Fruit fly (Drosophila melanogaster): Measurements from ENCODE around the gene CG5618.

The CG5618 gene

dm6 chr3L:20353726-20354332 is 580 bp downstream of the CG5618 start:
- TF ChIP-seq CG8478 (optimal IDR thresholded peaks at IDR 0.05) (no peak), CTCF (optimal IDR thresholded peaks at IDR 0.05) (no peak)

- TF ChIP-seq CG8478 (optimal IDR thresholded peaks at IDR 0.05) (no peak), CTCF (optimal IDR thresholded peaks at IDR 0.05) (no peak)
Measured at dm6 chr3L:20354363-20354762, 1.1 kb downstream of the CG5618 start.

- TF ChIP-seq CTCF (optimal IDR thresholded peaks at IDR 0.05): no peak
Measured at dm6 chr3L:20354872-20355271, 1.6 kb downstream of the CG5618 start.

- TF ChIP-seq CG8478 (optimal IDR thresholded peaks at IDR 0.05) (no peak), CTCF (optimal IDR thresholded peaks at IDR 0.05) (no peak)
Measured at dm6 chr3L:20356613-20357012, 3.4 kb downstream of the CG5618 start, which contains the start of gene kin17. Gene kin17, plus strand, starts transcription at chr3L:20356807.

- TF ChIP-seq CG8478 (optimal IDR thresholded peaks at IDR 0.05): no peak
- TF ChIP-seq CTCF (optimal IDR thresholded peaks at IDR 0.05): no peak
Measured at dm6 chr3L:20358212-20358611, 5.0 kb downstream of the CG5618 start, which contains the start of gene CG5665. Gene CG5665, plus strand, starts transcription at chr3L:20358512.

- TF ChIP-seq CG8478 (optimal IDR thresholded peaks at IDR 0.05): no peak
- TF ChIP-seq CTCF (optimal IDR thresholded peaks at IDR 0.05): no peak
Measured at dm6 chr3L:20361389-20361788, 8.1 kb downstream of the CG5618 start, which contains the start of gene Prim2. Gene Prim2, minus strand, starts transcription at chr3L:20361585.

dm6 chr3L:20366074-20366473 is 12.8 kb downstream of the CG5618 start:
- TF ChIP-seq CTCF (optimal IDR thresholded peaks at IDR 0.05) (no peak), CG8478 (optimal IDR thresholded peaks at IDR 0.05) (no peak)

dm6 chr3L:20366674-20367372 is 13.6 kb downstream of the CG5618 start, which contains the start of the genes Toll-9 and in:
Gene Toll-9, minus strand, starts transcription at chr3L:20366724.
Gene in, plus strand, starts transcription at chr3L:20367198.
- no peak for TF ChIP-seq CTCF (optimal IDR thresholded peaks at IDR 0.05)
- no peak for TF ChIP-seq CG8478 (optimal IDR thresholded peaks at IDR 0.05)

dm6 chr3L:20370013-20370412 is 16.8 kb downstream of the CG5618 start, which contains the start of gene CG13247:
Gene CG13247, plus strand, starts transcription at chr3L:20370313.
- TF ChIP-seq CG8478 (optimal IDR thresholded peaks at IDR 0.05): no peak
- no peak for TF ChIP-seq CTCF (optimal IDR thresholded peaks at IDR 0.05)

- TF ChIP-seq CG8478 (optimal IDR thresholded peaks at IDR 0.05) (no peak), CTCF (optimal IDR thresholded peaks at IDR 0.05) (no peak)
Measured at dm6 chr3L:20375467-20375866, 22.2 kb downstream of the CG5618 start.

dm6 chr3L:20375878-20376563 is 22.8 kb downstream of the CG5618 start, which contains the start of the genes Ide and RhoBTB:
Gene Ide, minus strand, starts transcription at chr3L:20375896.
Gene RhoBTB, plus strand, starts transcription at chr3L:20376242.
- no peak for TF ChIP-seq CG8478 (optimal IDR thresholded peaks at IDR 0.05)
- no peak for TF ChIP-seq CTCF (optimal IDR thresholded peaks at IDR 0.05)

- TF ChIP-seq CG8478 (optimal IDR thresholded peaks at IDR 0.05) (no peak), CTCF (optimal IDR thresholded peaks at IDR 0.05) (no peak)
Measured at dm6 chr3L:20376564-20376920, 23.3 kb downstream of the CG5618 start.

- no peak for TF ChIP-seq CG8478 (optimal IDR thresholded peaks at IDR 0.05)
- TF ChIP-seq CTCF (optimal IDR thresholded peaks at IDR 0.05): no peak
Measured at dm6 chr3L:20379496-20379895, 26.2 kb downstream of the CG5618 start.

- TF ChIP-seq CG8478 (optimal IDR thresholded peaks at IDR 0.05): no peak
- no peak for TF ChIP-seq CTCF (optimal IDR thresholded peaks at IDR 0.05)
Measured at dm6 chr3L:20384086-20384810, 31.0 kb downstream of the CG5618 start, which contains the start of the genes CG5498 and fbl. Gene CG5498, minus strand, starts transcription at chr3L:20384109. Gene fbl, plus strand, starts transcription at chr3L:20384429.

- TF ChIP-seq CTCF (optimal IDR thresholded peaks at IDR 0.05) (no peak), CG8478 (optimal IDR thresholded peaks at IDR 0.05) (no peak)
Measured at dm6 chr3L:20385006-20385405, 31.8 kb downstream of the CG5618 start.
